Worm (Caenorhabditis elegans) whole organism, late embryonic: Measurements from ENCODE around the gene F01D4.5.

ENCODE experiments used
- C08G9.2 ChIP-seq: sonication (generic microtip); optimal IDR thresholded peaks from 2 replicates; lab custom pipeline; 2016; ENCODE audit warnings: mild to moderate bottlenecking, missing genetic modification characterization, moderate library complexity, missing compliant biosample characterization
- C38D4.7 ChIP-seq: fragments of 200-800 bp; sonication (Bioruptor generic); optimal IDR thresholded peaks from 2 replicates; lab custom pipeline; 2018; ENCODE audit warnings: mild to moderate bottlenecking, missing genetic modification characterization, moderate library complexity, missing compliant biosample characterization
- F13H6.1 ChIP-seq: sonication (generic microtip); optimal IDR thresholded peaks from 2 replicates; lab custom pipeline; 2016; ENCODE audit warnings: missing genetic modification characterization, missing compliant biosample characterization
- Y22D7AL.16 ChIP-seq: sonication (generic microtip); optimal IDR thresholded peaks from 2 replicates; lab custom pipeline; 2016; ENCODE audit warnings: missing genetic modification characterization, missing compliant biosample characterization
- ama-1 ChIP-seq: fragments of 150-350 bp; optimal IDR thresholded peaks from 2 replicates; lab custom pipeline; 2014
- ceh-18 ChIP-seq: sonication (generic microtip); optimal IDR thresholded peaks from 2 replicates; lab custom pipeline; 2016; ENCODE audit warnings: missing genetic modification characterization, missing compliant biosample characterization
- ceh-19 ChIP-seq: fragments of 200-800 bp; sonication (Bioruptor generic); optimal IDR thresholded peaks from 2 replicates; lab custom pipeline; 2018; ENCODE audit warnings: mild to moderate bottlenecking, missing genetic modification characterization, missing compliant biosample characterization
- ceh-24 ChIP-seq: sonication (generic microtip); optimal IDR thresholded peaks from 2 replicates; lab custom pipeline; 2016; ENCODE audit warnings: mild to moderate bottlenecking, missing genetic modification characterization, missing compliant biosample characterization
- ceh-30 ChIP-seq: fragments of 150-350 bp; optimal IDR thresholded peaks from 2 replicates; lab custom pipeline; 2014; ENCODE audit warnings: missing biosample characterization, missing genetic modification characterization
- ceh-34 ChIP-seq: sonication (generic microtip); optimal IDR thresholded peaks from 2 replicates; lab custom pipeline; 2016; ENCODE audit warnings: mild to moderate bottlenecking, missing genetic modification characterization, missing compliant biosample characterization
- ceh-6 ChIP-seq: fragments of 200-800 bp; sonication (Bioruptor generic); optimal IDR thresholded peaks from 2 replicates; lab custom pipeline; 2018; ENCODE audit warnings: mild to moderate bottlenecking, missing genetic modification characterization, missing compliant biosample characterization
- che-1 ChIP-seq: sonication (generic microtip); optimal IDR thresholded peaks from 2 replicates; lab custom pipeline; 2016; ENCODE audit warnings: mild to moderate bottlenecking, missing genetic modification characterization, missing compliant biosample characterization
- elt-2 ChIP-seq: sonication (generic microtip); optimal IDR thresholded peaks from 2 replicates; lab custom pipeline; 2016; ENCODE audit warnings: missing genetic modification reagents, missing genetic modification characterization, missing compliant biosample characterization
- elt-4 ChIP-seq: sonication (generic microtip); optimal IDR thresholded peaks from 2 replicates; lab custom pipeline; 2016; ENCODE audit warnings: missing genetic modification characterization, missing compliant biosample characterization
- ets-4 ChIP-seq: sonication (generic microtip); optimal IDR thresholded peaks from 2 replicates; lab custom pipeline; 2016; ENCODE audit warnings: missing genetic modification characterization, missing compliant biosample characterization
- fkh-6 ChIP-seq: sonication (generic microtip); optimal IDR thresholded peaks from 2 replicates; lab custom pipeline; 2016; ENCODE audit warnings: missing genetic modification characterization, missing compliant biosample characterization
- hlh-30 ChIP-seq: sonication (generic microtip); optimal IDR thresholded peaks from 2 replicates; lab custom pipeline; 2017; ENCODE audit warnings: antibody characterized with exemption, missing genetic modification characterization, missing compliant biosample characterization; ENCODE audit not compliant: insufficient read depth
- hlh-6 ChIP-seq: sonication (generic microtip); optimal IDR thresholded peaks from 2 replicates; lab custom pipeline; 2016; ENCODE audit warnings: missing genotype, missing genetic modification characterization, missing compliant biosample characterization
- lim-6 ChIP-seq: sonication (generic microtip); optimal IDR thresholded peaks from 2 replicates; lab custom pipeline; 2016; ENCODE audit warnings: missing genetic modification characterization, missing compliant biosample characterization
- lin-11 ChIP-seq: fragments of 200-800 bp; sonication (Bioruptor generic); optimal IDR thresholded peaks from 2 replicates; lab custom pipeline; 2018; ENCODE audit warnings: mild to moderate bottlenecking, missing genetic modification characterization, missing compliant biosample characterization
- madf-2 ChIP-seq: sonication (generic microtip); optimal IDR thresholded peaks from 2 replicates; lab custom pipeline; 2017; ENCODE audit warnings: missing genetic modification characterization, missing compliant biosample characterization
- nhr-11 ChIP-seq: fragments of 150-350 bp; optimal IDR thresholded peaks from 2 replicates; lab custom pipeline; 2014; ENCODE audit warnings: missing biosample characterization, missing genetic modification characterization
- pqm-1 ChIP-seq: sonication (generic microtip); optimal IDR thresholded peaks from 2 replicates; lab custom pipeline; 2016; ENCODE audit warnings: missing genetic modification characterization, missing compliant biosample characterization
- pros-1 ChIP-seq: fragments of 150-350 bp; optimal IDR thresholded peaks from 2 replicates; lab custom pipeline; 2014; ENCODE audit warnings: missing biosample characterization, missing genetic modification reagents, missing genetic modification characterization
- ref-2 ChIP-seq: sonication (generic microtip); optimal IDR thresholded peaks from 2 replicates; lab custom pipeline; 2016; ENCODE audit warnings: missing genetic modification characterization, missing compliant biosample characterization
- rnt-1 ChIP-seq: sonication (generic microtip); optimal IDR thresholded peaks from 2 replicates; lab custom pipeline; 2016; ENCODE audit warnings: missing genetic modification characterization, missing compliant biosample characterization
- sdc-2 ChIP-seq: sonication (generic microtip); optimal IDR thresholded peaks from 2 replicates; lab custom pipeline; 2016; ENCODE audit warnings: missing genotype, missing genetic modification characterization, missing compliant biosample characterization
- sox-2 ChIP-seq: fragments of 200-800 bp; sonication (Bioruptor generic); IDR thresholded peaks from 2 replicates; pipeline ENCODE4 v1.3.6; 2022; ENCODE audit warnings: missing genetic modification reagents, missing genetic modification characterization, missing compliant biosample characterization
- tbx-2 ChIP-seq: sonication (generic microtip); optimal IDR thresholded peaks from 2 replicates; lab custom pipeline; 2016; ENCODE audit warnings: missing genetic modification characterization, missing compliant biosample characterization
- ttx-3 ChIP-seq: sonication (generic microtip); optimal IDR thresholded peaks from 2 replicates; lab custom pipeline; 2016; ENCODE audit warnings: missing genetic modification reagents, missing genetic modification characterization, missing compliant biosample characterization
- unc-3 ChIP-seq, 2 experiments: fragments of 200-800 bp in 1 of 2; sonication (Bioruptor generic) in 1 of 2; sonication (generic microtip) in 1 of 2; conservative IDR thresholded peaks in 1 of 2; optimal IDR thresholded peaks in 1 of 2; 2 replicates each; pipeline versions ENCODE4 v1.3.6 to Lab custom; 2016 to 2022; ENCODE audit warnings: missing compliant biosample characterization in 2 of 2, missing genetic modification characterization in 2 of 2, missing genetic modification reagents in 1 of 2
- unc-42 ChIP-seq: sonication (generic microtip); optimal IDR thresholded peaks from 2 replicates; lab custom pipeline; 2016; ENCODE audit warnings: missing genotype, missing genetic modification characterization, missing compliant biosample characterization
- zip-5 ChIP-seq: sonication (generic microtip); optimal IDR thresholded peaks from 2 replicates; lab custom pipeline; 2016; ENCODE audit warnings: missing genetic modification characterization, missing compliant biosample characterization

The F01D4.5 gene

ce11 chrIV:10453001-10453400, 30.5 kb downstream of the F01D4.5 start, which contains the start of gene F01D4.8:
Gene F01D4.8, minus strand, starts transcription at chrIV:10453101.
- TF ChIP-seq ttx-3 (tag; lab: Kevin White, UChicago) (no peak), tbx-2 (tag; lab: Kevin White, UChicago) (no peak), pqm-1 (tag; lab: Kevin White, UChicago) (no peak), fkh-6 (tag; lab: Kevin White, UChicago) (no peak), lin-11 (no peak), ceh-30 (no peak), pros-1 (no peak), ets-4 (tag; lab: Kevin White, UChicago) (no peak), ceh-6 (GFP tag; lab: Kevin White, UChicago) (no peak), C38D4.7 (no peak)

ce11 chrIV:10449799-10450198, 33.7 kb downstream of the F01D4.5 start, which contains the start of gene F13B12.4:
Gene F13B12.4, minus strand, starts transcription at chrIV:10449899.
- TF ChIP-seq hlh-30 (tag; lab: Kevin White, UChicago) (no peak), F13H6.1 (tag; lab: Kevin White, UChicago) (no peak), fkh-6 (tag; lab: Kevin White, UChicago) (no peak), ceh-34 (no peak), unc-42 (tag; lab: Kevin White, UChicago) (no peak), hlh-6 (no peak), elt-2 (tag; lab: Kevin White, UChicago) (no peak), sox-2 (GFP tag; lab: Robert Waterston, UW) (no peak), che-1 (no peak), lim-6 (tag; lab: Kevin White, UChicago) (no peak), madf-2 (tag; lab: Kevin White, UChicago) (no peak), ceh-24 (tag; lab: Kevin White, UChicago) (no peak), zip-5 (tag; lab: Kevin White, UChicago) (no peak), ama-1 (lab: Kevin White, UChicago) (no peak), rnt-1 (tag; lab: Kevin White, UChicago) (no peak)

ce11 chrIV:10443510-10443909, 39.9 kb downstream of the F01D4.5 start, which contains the start of gene F13B12.7:
Gene F13B12.7, plus strand, starts transcription at chrIV:10443810.
- no peak for TF ChIP-seq hlh-6

DNA sequence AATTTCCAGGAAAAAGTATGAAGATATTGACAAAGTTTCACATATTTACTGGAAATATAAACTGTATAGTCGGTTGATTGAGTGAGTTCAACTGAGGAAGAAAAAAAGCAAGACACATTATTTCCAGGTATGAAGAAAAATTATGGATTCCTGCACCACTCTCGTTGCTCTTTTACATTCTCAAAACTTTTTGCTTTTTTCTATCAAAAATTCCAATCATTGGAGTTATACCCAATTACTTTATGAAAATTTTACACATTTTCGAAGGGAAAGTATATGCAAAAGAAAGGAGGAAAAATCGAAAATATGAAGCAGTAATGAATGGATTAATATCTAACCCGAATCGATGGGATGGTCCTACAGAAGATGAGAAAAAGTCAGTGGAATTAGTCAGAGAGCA, 40.6 kb downstream of the F01D4.5 start:
- TF ChIP-seq C08G9.2 (tag; lab: Kevin White, UChicago), result no peak
- TF ChIP-seq ceh-18 (tag; lab: Kevin White, UChicago), result no peak
- no peak for TF ChIP-seq nhr-11

- TF ChIP-seq elt-2 (tag; lab: Kevin White, UChicago) (peak; percentile 38), zip-5 (tag; lab: Kevin White, UChicago) (no peak)
Measured at ce11 chrIV:10438901-10439300, 44.6 kb downstream of the F01D4.5 start, which contains the start of gene F13B12.3. Gene F13B12.3, plus strand, starts transcription at chrIV:10439123.

ce11 chrIV:10437114-10437513, 46.3 kb downstream of the F01D4.5 start:
- TF ChIP-seq rnt-1 (tag; lab: Kevin White, UChicago) (no peak), ref-2 (tag; lab: Kevin White, UChicago) (no peak), lim-6 (tag; lab: Kevin White, UChicago) (no peak), ets-4 (tag; lab: Kevin White, UChicago) (no peak), fkh-6 (tag; lab: Kevin White, UChicago) (no peak), C38D4.7 (no peak), che-1 (no peak), Y22D7AL.16 (no peak), ceh-30 (no peak), sox-2 (GFP tag; lab: Robert Waterston, UW) (no peak), hlh-6 (no peak), ceh-19 (GFP tag; lab: Kevin White, UChicago) (no peak), unc-3 (GFP tag; conservative IDR thresholded peaks at IDR 0.05; lab: Robert Waterston, UW) (no peak), unc-3 (tag; optimal IDR thresholded peaks at IDR 0.05; lab: Kevin White, UChicago) (no peak), sdc-2 (no peak), ceh-24 (tag; lab: Kevin White, UChicago) (no peak), elt-4 (tag; lab: Kevin White, UChicago) (no peak)
